Fruit fly (Drosophila melanogaster) whole organism, pupa: Measurements from ENCODE around the gene CG2889.

Experiments used
- CG10348 ChIP-seq: fragments of 200-800 bp; sonication (Bioruptor generic); IDR thresholded peaks from 2 replicates; pipeline ENCODE4 v1.3.6; 2022; ENCODE audit warnings: missing biosample characterization, missing genetic modification characterization
- CG12605 ChIP-seq: fragments of 200-800 bp; sonication (Bioruptor generic); IDR thresholded peaks from 2 replicates; pipeline ENCODE4 v1.3.6; 2022; ENCODE audit warnings: missing biosample characterization, missing genetic modification characterization
- CG13204 ChIP-seq: fragments of 200-800 bp; sonication (Bioruptor generic); optimal IDR thresholded peaks from 2 replicates; lab custom pipeline; 2018; ENCODE audit warnings: missing biosample characterization, mild to moderate bottlenecking, missing genetic modification characterization, moderate library complexity
- CG14655 ChIP-seq: fragments of 200-800 bp; sonication (Bioruptor generic); optimal IDR thresholded peaks from 3 replicates; lab custom pipeline; 2017; ENCODE audit warnings: mild to moderate bottlenecking, missing biosample characterization, missing genetic modification reagents, missing genetic modification characterization
- CG15710 ChIP-seq: fragments of 200-800 bp; sonication (Bioruptor generic); optimal IDR thresholded peaks from 2 replicates; lab custom pipeline; 2018; ENCODE audit warnings: missing biosample characterization, mild to moderate bottlenecking, missing genetic modification characterization, moderate library complexity
- CG17806 ChIP-seq: fragments of 200-800 bp; sonication (Bioruptor generic); optimal IDR thresholded peaks from 2 replicates; lab custom pipeline; 2018; ENCODE audit warnings: missing biosample characterization, mild to moderate bottlenecking, missing genetic modification characterization, moderate library complexity
- CG32121 ChIP-seq: fragments of 200-800 bp; sonication (Bioruptor generic); IDR thresholded peaks from 2 replicates; pipeline ENCODE4 v1.3.6; 2022; ENCODE audit warnings: missing biosample characterization, missing genetic modification characterization
- CG34367 ChIP-seq: fragments of 200-800 bp; sonication (Bioruptor generic); optimal IDR thresholded peaks from 2 replicates; lab custom pipeline; 2018; ENCODE audit warnings: missing biosample characterization, mild to moderate bottlenecking, missing genetic modification characterization
- CG4496 ChIP-seq: fragments of 200-800 bp; sonication (Bioruptor generic); IDR thresholded peaks from 3 replicates; pipeline ENCODE4 v1.3.6; 2022; ENCODE audit warnings: missing biosample characterization, missing genetic modification characterization
- CG8159 ChIP-seq: fragments of 200-800 bp; sonication (Bioruptor generic); optimal IDR thresholded peaks from 3 replicates; lab custom pipeline; 2018; ENCODE audit warnings: missing biosample characterization, mild to moderate bottlenecking, missing genetic modification characterization, moderate library complexity
- CG8301 ChIP-seq: fragments of 200-800 bp; sonication (Bioruptor generic); optimal IDR thresholded peaks from 2 replicates; lab custom pipeline; 2018; ENCODE audit warnings: missing biosample characterization, mild to moderate bottlenecking, missing genetic modification characterization
- CG9948 ChIP-seq: fragments of 200-800 bp; sonication (Bioruptor generic); optimal IDR thresholded peaks from 2 replicates; lab custom pipeline; 2018; ENCODE audit warnings: missing biosample characterization, mild to moderate bottlenecking, missing genetic modification characterization, moderate library complexity
- D1 ChIP-seq: fragments of 200-800 bp; sonication (Bioruptor generic); optimal IDR thresholded peaks from 2 replicates; lab custom pipeline; 2018; ENCODE audit warnings: missing biosample characterization, mild to moderate bottlenecking, missing genetic modification characterization, moderate library complexity
- EcR ChIP-seq: fragments of 200-800 bp; sonication (Bioruptor generic); optimal IDR thresholded peaks from 3 replicates; lab custom pipeline; 2019; ENCODE audit warnings: missing biosample characterization, missing genetic modification characterization, mild to moderate bottlenecking, moderate library complexity, missing genetic modification reagents
- Ets98B ChIP-seq: fragments of 200-800 bp; sonication (Bioruptor generic); IDR thresholded peaks from 2 replicates; pipeline ENCODE4 v1.3.6; 2022; ENCODE audit warnings: missing biosample characterization, missing genetic modification characterization
- Pif1A ChIP-seq: fragments of 200-800 bp; sonication (Bioruptor generic); optimal IDR thresholded peaks from 3 replicates; lab custom pipeline; 2016; ENCODE audit warnings: missing biosample characterization, missing genetic modification characterization
- Pif1B ChIP-seq: fragments of 200-800 bp; sonication (Bioruptor generic); optimal IDR thresholded peaks from 3 replicates; lab custom pipeline; 2016; ENCODE audit warnings: missing biosample characterization, missing genetic modification characterization
- Snoo ChIP-seq: fragments of 200-800 bp; sonication (Bioruptor generic); optimal IDR thresholded peaks from 3 replicates; lab custom pipeline; 2017; ENCODE audit warnings: missing biosample characterization, mild to moderate bottlenecking, missing genetic modification characterization, inconsistent platforms
- fd96Ca ChIP-seq: fragments of 200-800 bp; sonication (Bioruptor generic); IDR thresholded peaks from 3 replicates; pipeline ENCODE4 v1.3.6; 2022; ENCODE audit warnings: missing biosample characterization, missing genetic modification characterization
- gl ChIP-seq: fragments of 200-800 bp; sonication (Bioruptor generic); optimal IDR thresholded peaks from 2 replicates; lab custom pipeline; 2018; ENCODE audit warnings: missing biosample characterization, mild to moderate bottlenecking, missing genetic modification characterization
- rn ChIP-seq: fragments of 200-800 bp; sonication (Bioruptor generic); IDR thresholded peaks from 2 replicates; pipeline ENCODE4 v1.3.6; 2022; ENCODE audit warnings: missing biosample characterization, missing genetic modification characterization

CG2889 gene

DNA sequence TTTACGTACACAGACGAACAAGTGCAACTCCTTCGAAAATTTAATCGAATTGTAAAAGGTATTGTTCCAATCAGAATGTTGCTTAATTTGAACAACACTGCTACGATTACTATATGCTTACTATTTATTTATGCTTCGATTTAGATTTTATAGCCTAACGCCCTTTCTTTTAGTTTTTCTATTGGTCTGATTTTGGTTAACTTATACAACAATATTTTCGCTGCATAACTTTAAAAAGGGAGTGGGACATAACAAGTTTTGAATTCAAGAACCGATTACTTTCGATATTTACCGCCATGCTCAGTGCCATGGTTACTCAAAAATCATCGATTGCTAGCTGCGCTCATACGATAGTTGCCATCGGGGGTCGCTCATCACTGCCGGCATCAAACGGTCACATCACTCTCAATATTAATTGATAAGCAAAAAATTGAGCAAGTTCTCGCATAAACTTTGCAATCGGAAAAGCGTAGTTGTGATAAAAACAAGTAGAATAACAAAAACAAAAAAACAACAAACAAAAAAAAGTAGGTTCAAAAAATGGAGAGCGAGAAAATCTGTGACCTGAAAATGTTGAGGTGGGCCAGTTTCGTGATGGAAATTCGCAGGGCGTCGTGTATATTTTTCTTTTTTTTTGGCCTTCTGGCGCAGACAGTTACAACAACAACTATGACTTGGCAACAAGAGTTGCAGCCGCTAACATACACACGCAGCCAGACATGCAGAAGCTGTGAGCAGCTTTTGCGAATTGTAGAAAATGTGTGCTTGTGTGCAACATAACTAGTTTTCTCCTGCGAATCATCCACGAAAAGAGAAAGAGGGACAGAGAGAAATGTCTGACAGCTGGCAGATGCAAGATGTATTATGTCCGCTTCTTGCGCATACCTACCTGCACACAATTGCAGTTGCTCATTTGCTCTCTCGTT, 5.0 kb downstream of the CG2889 start, which contains the start of the genes CG2887 and PPP4R2r:
Gene CG2887 (minus strand): TSS at position 51 of the 926 bp plus-strand sequence.
Gene PPP4R2r (plus strand): TSS at position 396 of the 926 bp plus-strand sequence.
- TF ChIP-seq Pif1B (GFP tag; lab: Kevin White, UChicago), result peak; percentile 8
- peak; percentile 12 for TF ChIP-seq CG8301 (tag; lab: Kevin White, UChicago)
- no peak for TF ChIP-seq fd96Ca (GFP tag; lab: Robert Waterston, UW)
- peak; percentile 2 for TF ChIP-seq CG8159 (tag; lab: Kevin White, UChicago)
- TF ChIP-seq CG34367 (tag; lab: Kevin White, UChicago), result no peak
- peak; percentile 25 for TF ChIP-seq EcR (GFP tag; lab: Kevin White, UChicago)

DNA sequence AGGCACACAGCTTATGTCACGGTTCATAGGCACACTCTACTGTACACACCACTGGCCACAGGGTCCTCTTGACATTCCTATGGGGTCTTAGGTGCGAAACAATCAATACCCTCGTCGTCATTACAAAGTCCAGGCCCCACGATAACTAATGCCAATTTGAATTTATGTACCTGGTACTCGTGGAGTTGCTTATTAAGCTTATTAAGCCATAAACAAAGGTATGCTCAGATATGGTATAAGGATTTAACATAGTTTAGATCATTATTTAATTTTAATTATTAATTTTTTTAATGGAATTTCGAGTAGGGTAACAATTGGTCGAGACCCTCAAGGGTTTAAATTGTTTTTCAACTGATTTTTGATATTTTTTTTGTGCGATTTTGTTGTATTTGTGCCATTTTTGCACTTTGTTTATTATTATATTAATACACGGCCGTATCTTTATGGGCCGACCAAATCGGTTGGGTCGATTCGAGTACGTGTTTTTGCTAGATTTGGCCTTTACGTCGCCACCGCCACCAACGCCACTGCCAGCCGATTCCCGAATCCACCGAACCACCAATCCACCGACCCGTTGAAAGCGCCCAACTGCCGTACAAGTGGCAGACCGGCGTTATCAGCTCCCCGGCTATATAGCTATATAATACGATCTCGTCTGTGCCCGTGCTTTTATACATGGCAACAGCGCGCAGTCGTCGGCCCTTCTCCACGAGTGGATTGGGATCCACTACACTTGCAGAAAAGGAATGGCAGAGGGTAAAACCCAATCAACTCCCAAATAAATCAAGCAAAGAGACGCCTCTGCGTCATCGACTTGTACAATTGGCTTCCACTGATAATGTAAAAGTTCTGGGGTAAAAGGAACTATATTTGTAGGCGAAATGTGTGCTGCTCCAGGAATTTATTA, 10.7 kb downstream of the CG2889 start:
- TF ChIP-seq rn (GFP tag; lab: Robert Waterston, UW), result no peak
- TF ChIP-seq CG32121 (GFP tag; lab: Robert Waterston, UW), result no peak
- no peak for TF ChIP-seq CG14655 (GFP tag; lab: Kevin White, UChicago)
- no peak for TF ChIP-seq Ets98B (GFP tag; lab: Robert Waterston, UW)
- TF ChIP-seq, all 21 proteins: peak for 0

DNA sequence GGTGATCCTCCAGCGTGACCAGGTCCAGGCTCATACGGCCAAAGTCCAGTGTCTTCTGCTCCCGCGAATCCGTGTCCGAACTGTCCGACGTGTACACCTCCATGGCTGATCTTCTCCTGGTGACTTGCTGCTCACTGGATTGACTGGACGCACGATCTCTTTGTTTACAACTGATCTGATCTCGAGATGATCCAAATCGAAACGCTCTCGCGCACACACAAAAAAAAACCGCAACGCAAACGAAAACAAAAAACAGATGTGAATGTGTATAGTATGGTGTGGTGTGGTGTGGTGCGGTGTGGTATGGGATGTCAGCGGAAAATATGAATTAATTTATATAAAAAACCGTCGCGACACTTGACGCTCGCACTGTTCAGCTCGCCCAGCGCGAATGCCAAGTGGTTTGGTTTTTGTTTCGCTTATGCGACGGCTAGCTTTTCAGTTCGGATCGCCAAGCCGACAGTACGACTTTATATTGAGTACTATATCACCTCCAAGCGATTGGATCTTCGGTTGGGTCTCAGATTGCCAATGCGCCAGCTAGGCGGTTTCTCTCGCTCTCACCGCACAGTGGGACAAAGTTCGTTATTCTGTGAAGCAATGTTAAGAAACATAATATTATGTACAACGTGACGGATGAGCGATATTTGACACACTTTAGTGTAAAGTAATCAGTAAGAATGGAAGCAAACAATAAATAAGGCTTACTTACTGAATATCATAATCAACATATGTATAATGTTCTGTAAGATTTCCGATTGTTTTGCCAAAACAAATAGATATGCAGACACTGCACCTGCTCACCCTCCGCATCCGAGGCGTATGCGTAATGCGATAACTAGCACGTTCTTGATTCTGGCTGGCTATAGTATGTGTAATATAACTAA, 12.6 kb downstream of the CG2889 start:
- TF ChIP-seq fd96Ca (GFP tag; lab: Robert Waterston, UW) (peak; percentile 44; the same call in 1 of the 3 replicates), CG15710 (tag; lab: Kevin White, UChicago) (peak; percentile 70), D1 (tag; lab: Kevin White, UChicago) (no peak), CG14655 (GFP tag; lab: Kevin White, UChicago) (peak; percentile 73), CG8159 (tag; lab: Kevin White, UChicago) (peak; percentile 77), CG17806 (tag; lab: Kevin White, UChicago) (peak; percentile 62), gl (peak; percentile 46), CG12605 (GFP tag; lab: Robert Waterston, UW) (peak; percentile 51; the same call in 1 of the 2 replicates), EcR (GFP tag; lab: Kevin White, UChicago) (peak; percentile 25), Ets98B (GFP tag; lab: Robert Waterston, UW) (peak; percentile 46; the same call in 1 of the 2 replicates), Snoo (tag; lab: Kevin White, UChicago) (peak; percentile 31), Pif1B (GFP tag; lab: Kevin White, UChicago) (peak; percentile 31), CG34367 (tag; lab: Kevin White, UChicago) (peak; percentile 66), CG13204 (no peak), Pif1A (GFP tag; lab: Kevin White, UChicago) (peak; percentile 76), CG10348 (GFP tag; lab: Robert Waterston, UW) (no peak), rn (GFP tag; lab: Robert Waterston, UW) (no peak), CG4496 (GFP tag; lab: Robert Waterston, UW) (peak; percentile 70), CG8301 (tag; lab: Kevin White, UChicago) (peak; percentile 66), CG9948 (peak; percentile 50), CG32121 (GFP tag; lab: Robert Waterston, UW) (peak; percentile 25; the same call in 1 of the 2 replicates)

DNA sequence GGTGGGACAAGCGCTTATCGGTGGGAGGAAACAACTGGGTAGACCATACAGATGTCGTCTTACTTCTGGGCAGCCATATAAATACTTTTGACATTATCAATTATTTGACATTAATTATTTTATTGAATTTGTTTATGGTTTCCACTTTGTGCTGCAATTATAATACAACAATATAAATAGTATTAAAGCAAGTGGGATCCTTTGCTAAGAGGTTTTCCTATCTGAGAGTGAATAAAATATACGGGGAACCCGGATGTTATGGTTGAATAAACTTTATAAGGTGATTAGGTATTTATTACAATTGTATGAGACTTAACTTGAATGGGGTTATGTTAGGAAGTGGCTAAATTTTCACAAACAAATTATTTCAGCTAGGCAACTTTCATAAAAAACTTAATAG, 13.4 kb downstream of the CG2889 start, which contains the start of gene CG32687:
Gene CG32687 (minus strand): TSS at position 101 of the 400 bp plus-strand sequence.
- TF ChIP-seq CG9948 (no peak), CG8159 (tag; lab: Kevin White, UChicago) (no peak), CG34367 (tag; lab: Kevin White, UChicago) (no peak), CG8301 (tag; lab: Kevin White, UChicago) (no peak), CG4496 (GFP tag; lab: Robert Waterston, UW) (no peak; the same call in 2 of the 3 replicates), fd96Ca (GFP tag; lab: Robert Waterston, UW) (no peak), CG10348 (GFP tag; lab: Robert Waterston, UW) (no peak), D1 (tag; lab: Kevin White, UChicago) (no peak), CG14655 (GFP tag; lab: Kevin White, UChicago) (no peak), CG15710 (tag; lab: Kevin White, UChicago) (no peak), rn (GFP tag; lab: Robert Waterston, UW) (no peak), EcR (GFP tag; lab: Kevin White, UChicago) (no peak), CG12605 (GFP tag; lab: Robert Waterston, UW) (no peak), Pif1A (GFP tag; lab: Kevin White, UChicago) (no peak), CG17806 (tag; lab: Kevin White, UChicago) (no peak), CG32121 (GFP tag; lab: Robert Waterston, UW) (no peak), CG13204 (no peak), gl (no peak), Snoo (tag; lab: Kevin White, UChicago) (no peak)
